Worm (Caenorhabditis elegans): Measurements from ENCODE around the gene nspd-3.

nspd-3 gene

DNA sequence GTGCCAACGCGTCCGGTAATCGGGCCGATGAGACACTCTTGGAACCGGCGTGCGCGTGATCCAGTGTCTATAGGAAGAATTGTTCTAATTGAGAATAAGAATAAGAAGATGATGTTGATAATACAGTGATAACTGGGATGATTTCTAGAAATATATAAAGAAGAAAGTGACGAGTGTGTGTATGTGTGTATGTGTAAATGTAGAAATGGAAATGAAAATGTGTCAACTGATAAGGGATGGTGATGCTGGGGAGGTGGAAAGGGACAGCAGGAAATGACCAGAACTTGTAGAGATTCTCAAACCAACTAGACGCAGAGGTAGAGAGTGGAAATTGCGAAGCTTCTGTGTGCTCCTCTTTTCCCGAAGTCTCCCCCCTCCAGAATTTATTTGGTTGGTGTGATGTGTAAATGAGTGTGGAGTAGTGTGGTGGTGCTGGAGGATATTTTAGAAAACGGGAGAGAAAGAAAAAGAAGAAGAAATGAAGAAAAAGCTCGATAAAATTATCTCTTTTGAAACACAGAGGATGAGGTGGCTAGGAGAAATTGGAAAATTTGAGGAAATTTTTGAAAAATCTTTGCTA is 29.0 kb downstream of the nspd-3 start:
- TF ChIP-seq dve-1 (tag; optimal IDR thresholded peaks at IDR 0.05; ENCODE audit: insufficient read depth) (peak; percentile 29), nhr-28 (tag; optimal IDR thresholded peaks at IDR 0.05) (peak; percentile 69), lin-38 (GFP tag; IDR thresholded peaks at IDR 0.05) (no peak), aha-1 (tag) (peak; percentile 81), hif-1 (tag; optimal IDR thresholded peaks at IDR 0.05) (peak in 1 of 2 experiments; percentile 37), ceh-20 (GFP tag; IDR thresholded peaks at IDR 0.05) (no peak), unc-62 (GFP tag; optimal IDR thresholded peaks at IDR 0.05 in 1 of 2) (no peak), unc-62 (tag; optimal IDR thresholded peaks at IDR 0.05) (no peak), mxl-3 (GFP tag; optimal IDR thresholded peaks at IDR 0.05) (peak; percentile 54), nhr-11 (tag; optimal IDR thresholded peaks at IDR 0.05) (peak; percentile 6), ceh-28 (tag; optimal IDR thresholded peaks at IDR 0.05) (no peak), mep-1 (tag; optimal IDR thresholded peaks at IDR 0.05) (no peak), hlh-30 (tag; optimal IDR thresholded peaks at IDR 0.05; ENCODE audit: insufficient read depth) (peak; percentile 57), pqm-1 (tag; optimal IDR thresholded peaks at IDR 0.05) (peak; percentile 80), daf-16 (GFP tag; optimal IDR thresholded peaks at IDR 0.05) (no peak), daf-16 (tag; optimal IDR thresholded peaks at IDR 0.05) (peak; percentile 61), hlh-11 (tag; optimal IDR thresholded peaks at IDR 0.05) (peak; percentile 62), dmd-6 (GFP tag; IDR thresholded peaks at IDR 0.05) (peak; percentile 34; the same call in 1 of the 2 replicates), attf-4 (tag; optimal IDR thresholded peaks at IDR 0.05) (no peak), nhr-77 (tag; optimal IDR thresholded peaks at IDR 0.05) (peak; percentile 47), lin-13 (GFP tag; optimal IDR thresholded peaks at IDR 0.05) (no peak), lin-15B (tag; optimal IDR thresholded peaks at IDR 0.05) (no peak), lsy-2 (tag; optimal IDR thresholded peaks at IDR 0.05) (peak in 1 of 2 experiments; percentile 15)

DNA sequence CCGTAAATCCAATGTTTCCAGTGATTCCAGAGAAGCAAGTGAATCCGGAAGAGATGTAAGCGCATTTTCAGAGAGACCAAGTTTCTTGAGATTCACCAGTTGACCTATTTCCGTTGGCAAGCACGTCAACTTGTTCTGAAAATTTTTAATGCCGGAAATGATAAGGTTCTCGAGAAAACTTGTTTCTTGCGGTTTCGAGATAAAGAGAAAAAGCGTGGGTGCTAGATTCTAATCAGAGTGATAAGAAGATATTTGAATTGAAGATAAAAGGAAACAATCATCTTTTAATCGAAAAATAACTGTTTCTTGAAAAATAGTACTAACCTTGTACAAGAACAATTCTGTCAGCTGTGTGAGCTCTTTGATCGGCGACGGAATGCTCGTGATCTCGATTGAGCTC is 31.1 kb downstream of the nspd-3 start:
- TF ChIP-seq nhr-77 (tag; optimal IDR thresholded peaks at IDR 0.05): no peak
- TF ChIP-seq madf-9 (GFP tag; conservative IDR thresholded peaks at IDR 0.05): no peak
- no peak for TF ChIP-seq lir-3 (tag; optimal IDR thresholded peaks at IDR 0.05)
- no peak for TF ChIP-seq fkh-10 (GFP tag; optimal IDR thresholded peaks at IDR 0.05)
- TF ChIP-seq hlh-30 (tag; optimal IDR thresholded peaks at IDR 0.05; ENCODE audit: insufficient read depth): no peak
- TF ChIP-seq daf-19 (GFP tag; conservative IDR thresholded peaks at IDR 0.05): no peak
- no peak for TF ChIP-seq daf-16 (GFP tag; optimal IDR thresholded peaks at IDR 0.05)
- TF ChIP-seq daf-16 (tag; optimal IDR thresholded peaks at IDR 0.05): no peak
- TF ChIP-seq snpc-4 (tag; optimal IDR thresholded peaks at IDR 0.05): no peak
- TF ChIP-seq tag-97 (GFP tag; IDR thresholded peaks at IDR 0.05): no peak

DNA sequence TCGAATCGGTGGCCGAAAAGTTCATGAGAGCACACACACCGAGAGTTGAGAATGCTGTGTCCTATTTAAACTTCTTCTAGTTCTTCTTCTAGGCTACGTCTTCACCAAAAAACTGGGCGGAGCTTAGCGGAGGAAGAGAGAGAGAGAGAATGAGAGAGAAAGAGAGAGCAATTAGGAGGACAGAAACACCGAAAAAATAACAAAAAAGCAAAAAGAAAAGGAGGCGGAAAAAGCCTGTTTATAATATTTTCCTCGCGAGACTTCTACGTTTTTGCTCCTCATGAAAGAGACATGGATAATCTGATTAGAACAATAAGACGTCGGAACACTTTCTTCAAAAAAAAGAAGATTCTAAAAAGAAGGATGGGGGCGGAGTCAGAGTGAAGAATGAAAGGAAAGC is 40.8 kb downstream of the nspd-3 start, which contains the start of gene tkr-3:
Gene tkr-3, minus strand, starts transcription at position 101 of the 400 bp plus-strand sequence.
- 0 out of 4 replicates have a peak, but pooled peaks of 1 of the 2 experiments have one; percentile 48 for TF ChIP-seq madf-5 (GFP tag; IDR thresholded peaks at IDR 0.05)
- TF ChIP-seq snpc-1.2 (GFP tag; IDR thresholded peaks at IDR 0.05): no peak

Data from whole organism, L4 larva.